Worm (Caenorhabditis elegans) whole organism, L3 larva: ENCODE measurements around the gene mltn-11.

ENCODE experiments used
- R02D3.7 ChIP-seq: fragments of 150-350 bp; optimal IDR thresholded peaks from 2 replicates; lab custom pipeline; 2014; ENCODE audit warnings: missing biosample characterization, missing genetic modification characterization
- ZK546.5 ChIP-seq: sonication (generic microtip); optimal IDR thresholded peaks from 2 replicates; lab custom pipeline; 2017; ENCODE audit warnings: missing biosample characterization, missing genetic modification characterization
- aly-2 ChIP-seq: fragments of 150-350 bp; optimal IDR thresholded peaks from 2 replicates; lab custom pipeline; 2014; ENCODE audit warnings: missing biosample characterization, missing genetic modification characterization
- ceh-28 ChIP-seq: fragments of 150-350 bp; optimal IDR thresholded peaks from 2 replicates; lab custom pipeline; 2014; ENCODE audit warnings: missing biosample characterization, missing genetic modification reagents, missing genetic modification characterization
- ceh-82 ChIP-seq: fragments of 150-350 bp; optimal IDR thresholded peaks from 2 replicates; lab custom pipeline; 2014; ENCODE audit warnings: missing biosample characterization, missing genetic modification characterization
- ceh-9 ChIP-seq: sonication (generic microtip); optimal IDR thresholded peaks from 2 replicates; lab custom pipeline; 2018; ENCODE audit warnings: missing biosample characterization, missing genetic modification characterization
- daf-12 ChIP-seq: fragments of 150-350 bp; optimal IDR thresholded peaks from 2 replicates; lab custom pipeline; 2014; ENCODE audit warnings: missing biosample characterization, missing genetic modification reagents, missing genetic modification characterization
- egl-5 ChIP-seq: fragments of 150-350 bp; optimal IDR thresholded peaks from 2 replicates; lab custom pipeline; 2017; ENCODE audit warnings: missing biosample characterization, missing genetic modification reagents, missing genetic modification characterization, inconsistent platforms
- elt-1 ChIP-seq: fragments of 150-350 bp; optimal IDR thresholded peaks from 2 replicates; lab custom pipeline; 2014; ENCODE audit warnings: missing biosample characterization, missing genetic modification characterization
- elt-2 ChIP-seq: sonication (generic microtip); optimal IDR thresholded peaks from 2 replicates; lab custom pipeline; 2016; ENCODE audit warnings: missing genetic modification reagents, mild to moderate bottlenecking, missing genetic modification characterization, missing compliant biosample characterization
- elt-3 ChIP-seq, 3 experiments: fragments of 150-350 bp in 1 of 3; sonication (generic microtip) in 2 of 3; optimal IDR thresholded peaks; 2 replicates in 2 of 3; 4 replicates in 1 of 3; lab custom pipeline; 2014 to 2017; ENCODE audit warnings: missing biosample characterization in 3 of 3, missing genetic modification characterization in 3 of 3
- eor-1 ChIP-seq, 2 experiments: fragments of 150-350 bp; optimal IDR thresholded peaks; 2 replicates each; lab custom pipeline; 2014 to 2018; ENCODE audit warnings: missing biosample characterization in 2 of 2, missing genetic modification characterization in 2 of 2
- fos-1 ChIP-seq: fragments of 150-350 bp; optimal IDR thresholded peaks from 2 replicates; lab custom pipeline; 2014; ENCODE audit warnings: missing biosample characterization, missing genetic modification characterization
- hmg-11 ChIP-seq: sonication (generic microtip); optimal IDR thresholded peaks from 2 replicates; lab custom pipeline; 2016; ENCODE audit warnings: missing genetic modification characterization, missing compliant biosample characterization
- jun-1 ChIP-seq: fragments of 150-350 bp; optimal IDR thresholded peaks from 2 replicates; lab custom pipeline; 2014; ENCODE audit warnings: missing biosample characterization, missing genetic modification reagents, missing genetic modification characterization
- lsy-12 ChIP-seq: sonication (generic microtip); optimal IDR thresholded peaks from 2 replicates; lab custom pipeline; 2016; ENCODE audit warnings: mild to moderate bottlenecking, missing genetic modification characterization, missing compliant biosample characterization
- mdl-1 ChIP-seq: fragments of 150-350 bp; optimal IDR thresholded peaks from 2 replicates; lab custom pipeline; 2014; ENCODE audit warnings: missing biosample characterization, missing genetic modification characterization
- nhr-11 ChIP-seq: fragments of 150-350 bp; optimal IDR thresholded peaks from 2 replicates; lab custom pipeline; 2014; ENCODE audit warnings: missing biosample characterization, missing genetic modification characterization
- nhr-12 ChIP-seq: fragments of 150-350 bp; optimal IDR thresholded peaks from 2 replicates; lab custom pipeline; 2014; ENCODE audit warnings: missing biosample characterization, missing genetic modification characterization
- nhr-23 ChIP-seq: fragments of 150-350 bp; optimal IDR thresholded peaks from 2 replicates; lab custom pipeline; 2014; ENCODE audit warnings: missing biosample characterization, missing genetic modification reagents, missing genetic modification characterization
- nhr-25 ChIP-seq: sonication (generic microtip); optimal IDR thresholded peaks from 2 replicates; lab custom pipeline; 2017; ENCODE audit warnings: missing biosample characterization, missing genetic modification characterization
- nhr-28 ChIP-seq: fragments of 150-350 bp; optimal IDR thresholded peaks from 2 replicates; lab custom pipeline; 2014; ENCODE audit warnings: missing biosample characterization, missing genetic modification characterization
- nhr-76 ChIP-seq: fragments of 150-350 bp; sonication (generic microtip); optimal IDR thresholded peaks from 5 replicates; lab custom pipeline; 2014; ENCODE audit warnings: missing biosample characterization, missing genetic modification characterization
- nhr-77 ChIP-seq: fragments of 150-350 bp; optimal IDR thresholded peaks from 2 replicates; lab custom pipeline; 2014; ENCODE audit warnings: missing biosample characterization, missing genetic modification characterization
- pha-4 ChIP-seq: fragments of 150-350 bp; optimal IDR thresholded peaks from 2 replicates; lab custom pipeline; 2014; ENCODE audit warnings: missing biosample characterization, missing genetic modification reagents, missing genetic modification characterization
- pqm-1 ChIP-seq: fragments of 150-350 bp; optimal IDR thresholded peaks from 2 replicates; lab custom pipeline; 2017; ENCODE audit warnings: missing biosample characterization, missing genetic modification characterization, inconsistent platforms
- sea-2 ChIP-seq: fragments of 150-350 bp; sonication (generic microtip); optimal IDR thresholded peaks from 4 replicates; lab custom pipeline; 2014; ENCODE audit warnings: missing biosample characterization, missing genetic modification reagents, missing genetic modification characterization
- snpc-4 ChIP-seq: fragments of 150-350 bp; optimal IDR thresholded peaks from 2 replicates; lab custom pipeline; 2014; ENCODE audit warnings: missing biosample characterization, missing genetic modification characterization
- unc-39 ChIP-seq: sonication (generic microtip); optimal IDR thresholded peaks from 4 replicates; lab custom pipeline; 2017; ENCODE audit warnings: missing biosample characterization, missing genetic modification characterization
- unc-62 ChIP-seq: fragments of 150-350 bp; sonication (generic microtip); optimal IDR thresholded peaks from 4 replicates; lab custom pipeline; 2014; ENCODE audit warnings: missing biosample characterization, missing genetic modification reagents, missing genetic modification characterization
- zag-1 ChIP-seq: fragments of 150-350 bp; optimal IDR thresholded peaks from 2 replicates; lab custom pipeline; 2014; ENCODE audit warnings: missing biosample characterization, missing genetic modification characterization
- ztf-4 ChIP-seq: fragments of 150-350 bp; optimal IDR thresholded peaks from 2 replicates; lab custom pipeline; 2014; ENCODE audit warnings: missing biosample characterization, missing genetic modification characterization

The mltn-11 gene

ce11 chrV:16600623-16601022 lies 35.4 kb upstream of the mltn-11 start, which contains the start of gene T03E6.9:
Gene T03E6.9, minus strand, starts transcription at chrV:16600723.
- TF ChIP-seq hmg-11 (tag; lab: Kevin White, UChicago) (no peak), fos-1 (tag; lab: Kevin White, UChicago) (no peak), unc-39 (tag; lab: Kevin White, UChicago) (no peak), aly-2 (tag; lab: Kevin White, UChicago) (no peak), zag-1 (tag; lab: Kevin White, UChicago) (no peak), ZK546.5 (tag; lab: Kevin White, UChicago) (no peak), nhr-28 (tag; lab: Kevin White, UChicago) (no peak), elt-1 (tag; lab: Kevin White, UChicago) (no peak)

ce11 chrV:16603102-16603501 lies 32.9 kb upstream of the mltn-11 start, which contains the start of gene T03E6.8:
Gene T03E6.8, minus strand, starts transcription at chrV:16603202.
- TF ChIP-seq nhr-11 (tag; lab: Kevin White, UChicago), result no peak
- no peak for TF ChIP-seq lsy-12 (tag; lab: Kevin White, UChicago)
- no peak for TF ChIP-seq elt-2 (tag; lab: Kevin White, UChicago)
- no peak for TF ChIP-seq nhr-12 (tag; lab: Kevin White, UChicago)
- no peak for TF ChIP-seq sea-2 (GFP tag; lab: Kevin White, UChicago)
- TF ChIP-seq egl-5 (tag; lab: Kevin White, UChicago), result no peak
- TF ChIP-seq fos-1 (tag; lab: Kevin White, UChicago), result no peak
- no peak for TF ChIP-seq mdl-1
- no peak for TF ChIP-seq ceh-82 (tag; lab: Kevin White, UChicago)
- TF ChIP-seq ztf-4 (tag; lab: Kevin White, UChicago), result no peak
- TF ChIP-seq daf-12 (tag; lab: Kevin White, UChicago), result no peak

ce11 chrV:16604301-16604700 lies 31.7 kb upstream of the mltn-11 start:
- TF ChIP-seq nhr-23 (tag; lab: Kevin White, UChicago), result no peak
- TF ChIP-seq pqm-1 (tag; lab: Kevin White, UChicago), result peak; percentile 56
- peak; percentile 42 for TF ChIP-seq elt-2 (tag; lab: Kevin White, UChicago)
- no peak for TF ChIP-seq unc-62 (GFP tag; lab: Kevin White, UChicago)
- no peak for TF ChIP-seq lsy-12 (tag; lab: Kevin White, UChicago)
- TF ChIP-seq, all 47 proteins: peak for 2

- TF ChIP-seq nhr-77 (tag; lab: Kevin White, UChicago) (no peak), elt-2 (tag; lab: Kevin White, UChicago) (peak; percentile 50), pqm-1 (tag; lab: Kevin White, UChicago) (peak; percentile 0)
- TF ChIP-seq, all 47 proteins: peak for 2
These were observed 30.5 kb upstream of the mltn-11 start for ce11 chrV:16605463-16605862.

ce11 chrV:16606313-16606712 lies 29.7 kb upstream of the mltn-11 start, which contains the start of gene Y32B12C.1:
Gene Y32B12C.1, plus strand, starts transcription at chrV:16606613.
- TF ChIP-seq nhr-76 (no peak), nhr-25 (tag; lab: Kevin White, UChicago) (no peak), elt-1 (tag; lab: Kevin White, UChicago) (no peak)

ce11 chrV:16608478-16608877 lies 27.5 kb upstream of the mltn-11 start:
- TF ChIP-seq pqm-1 (tag; lab: Kevin White, UChicago), result peak; percentile 81
- TF ChIP-seq elt-2 (tag; lab: Kevin White, UChicago), result peak; percentile 59
- TF ChIP-seq ceh-28 (tag; lab: Kevin White, UChicago), result no peak
- no peak for TF ChIP-seq eor-1 (tag; optimal IDR thresholded peaks at IDR 0.05; lab: Kevin White, UChicago)
- peak; percentile 56 for TF ChIP-seq pha-4
- peak; percentile 63 for TF ChIP-seq jun-1 (tag; lab: Kevin White, UChicago)
- no peak for TF ChIP-seq R02D3.7

ce11 chrV:16610094-16610493 lies 25.9 kb upstream of the mltn-11 start:
- peak; percentile 78 for TF ChIP-seq pqm-1 (tag; lab: Kevin White, UChicago)
- no peak for TF ChIP-seq lsy-12 (tag; lab: Kevin White, UChicago)
- peak; percentile 48 for TF ChIP-seq pha-4
- no peak for TF ChIP-seq snpc-4 (tag; lab: Kevin White, UChicago)
- TF ChIP-seq jun-1 (tag; lab: Kevin White, UChicago), result peak; percentile 48
- TF ChIP-seq elt-2 (tag; lab: Kevin White, UChicago), result peak; percentile 87
- TF ChIP-seq ceh-9 (tag; lab: Kevin White, UChicago), result no peak
- TF ChIP-seq elt-3 (tag; optimal IDR thresholded peaks at IDR 0.05; lab: Kevin White, UChicago), result no peak
